Worm (Caenorhabditis elegans): ENCODE measurements around the gene emc-2.

- TF ChIP-seq ceh-13 (GFP tag; optimal IDR thresholded peaks at IDR 0.05) (no peak), ama-1 (optimal IDR thresholded peaks at IDR 0.05) (no peak), hnd-1 (tag; optimal IDR thresholded peaks at IDR 0.05) (no peak)
Observed at ce11 chrII:1266790-1267189, 39.1 kb downstream of the emc-2 start, which contains the start of gene oac-30.
